Worm (Caenorhabditis elegans) whole organism, young adult: ENCODE measurements around the gene C53A3.4.

Experiments used
- C17E4.6 ChIP-seq: fragments of 200-800 bp; sonication (Bioruptor generic); IDR thresholded peaks from 2 replicates; pipeline ENCODE4 v1.3.6; 2022; ENCODE audit warnings: missing genetic modification reagents, missing genetic modification characterization, missing compliant biosample characterization
- F22D6.2 ChIP-seq: sonication (generic microtip); optimal IDR thresholded peaks from 2 replicates; lab custom pipeline; 2016; ENCODE audit warnings: mild to moderate bottlenecking, missing genetic modification characterization, missing compliant biosample characterization
- F33H1.4 ChIP-seq: fragments of 200-800 bp; sonication (Bioruptor generic); IDR thresholded peaks from 2 replicates; pipeline ENCODE4 v1.3.6; 2022; ENCODE audit warnings: missing genetic modification reagents, missing genetic modification characterization, missing compliant biosample characterization
- F37B4.10 ChIP-seq: fragments of 200-800 bp; sonication (Bioruptor generic); IDR thresholded peaks from 2 replicates; pipeline ENCODE4 v1.3.6; 2022; ENCODE audit warnings: missing genetic modification characterization, missing compliant biosample characterization
- F39B2.1 ChIP-seq: fragments of 200-800 bp; sonication (Bioruptor generic); IDR thresholded peaks from 2 replicates; pipeline ENCODE4 v1.3.6; 2022; ENCODE audit warnings: missing genetic modification reagents, missing genetic modification characterization, missing compliant biosample characterization
- F49E8.2 ChIP-seq: sonication (generic microtip); optimal IDR thresholded peaks from 3 replicates; lab custom pipeline; 2017; ENCODE audit warnings: missing genetic modification characterization, mild to moderate bottlenecking, missing compliant biosample characterization, antibody characterized with exemption, moderate library complexity; ENCODE audit not compliant: insufficient read depth
- F52B5.7 ChIP-seq: sonication (generic microtip); optimal IDR thresholded peaks from 2 replicates; lab custom pipeline; 2016; ENCODE audit warnings: mild to moderate bottlenecking, missing genetic modification characterization, missing compliant biosample characterization
- F55B11.4 ChIP-seq: sonication (generic microtip); optimal IDR thresholded peaks from 2 replicates; lab custom pipeline; 2016; ENCODE audit warnings: missing compliant biosample characterization, missing genetic modification characterization, borderline replicate concordance; ENCODE audit not compliant: insufficient read depth
- F57C9.4 ChIP-seq: sonication (generic microtip); optimal IDR thresholded peaks from 2 replicates; lab custom pipeline; 2017; ENCODE audit warnings: mild to moderate bottlenecking, missing genetic modification characterization, missing compliant biosample characterization
- Y53F4B.3 ChIP-seq: fragments of 200-800 bp; sonication (Bioruptor generic); IDR thresholded peaks from 2 replicates; pipeline ENCODE4 v1.3.6; 2022; ENCODE audit warnings: missing genetic modification reagents, missing genetic modification characterization, missing compliant biosample characterization
- Y53G8AR.9 ChIP-seq: fragments of 200-800 bp; sonication (Bioruptor generic); conservative IDR thresholded peaks from 2 replicates; pipeline ENCODE4 v1.3.6; 2022; ENCODE audit warnings: missing genetic modification reagents, missing genetic modification characterization, missing compliant biosample characterization
- Y56A3A.18 ChIP-seq: fragments of 200-800 bp; sonication (Bioruptor generic); IDR thresholded peaks from 2 replicates; pipeline ENCODE4 v1.3.6; 2022; ENCODE audit warnings: missing genetic modification reagents, missing genetic modification characterization, missing compliant biosample characterization
- Y95B8A.8 ChIP-seq: fragments of 200-800 bp; sonication (Bioruptor generic); IDR thresholded peaks from 2 replicates; pipeline ENCODE4 v1.3.6; 2022; ENCODE audit warnings: missing genetic modification reagents, missing genetic modification characterization, missing compliant biosample characterization
- akir-1 ChIP-seq: fragments of 200-800 bp; sonication (Bioruptor generic); optimal IDR thresholded peaks from 2 replicates; lab custom pipeline; 2018; ENCODE audit warnings: mild to moderate bottlenecking, missing genetic modification characterization, moderate library complexity, missing compliant biosample characterization
- attf-6 ChIP-seq: fragments of 200-800 bp; sonication (Bioruptor generic); IDR thresholded peaks from 2 replicates; pipeline ENCODE4 v1.3.6; 2022; ENCODE audit warnings: missing genetic modification reagents, missing genetic modification characterization, missing compliant biosample characterization
- bed-2 ChIP-seq: fragments of 200-800 bp; sonication (Bioruptor generic); IDR thresholded peaks from 2 replicates; pipeline ENCODE4 v1.3.6; 2022; ENCODE audit warnings: missing genetic modification reagents, missing genetic modification characterization, missing compliant biosample characterization
- ceh-100 ChIP-seq: fragments of 200-800 bp; sonication (Bioruptor generic); IDR thresholded peaks from 2 replicates; pipeline ENCODE4 v1.3.6; 2022; ENCODE audit warnings: missing genetic modification reagents, missing genetic modification characterization, missing compliant biosample characterization
- ceh-27 ChIP-seq: fragments of 200-800 bp; sonication (Bioruptor generic); optimal IDR thresholded peaks from 2 replicates; lab custom pipeline; 2018; ENCODE audit warnings: mild to moderate bottlenecking, missing genetic modification characterization, moderate library complexity, missing compliant biosample characterization
- ceh-40 ChIP-seq: fragments of 200-800 bp; sonication (Bioruptor generic); IDR thresholded peaks from 2 replicates; pipeline ENCODE4 v1.3.6; 2022; ENCODE audit warnings: missing genetic modification characterization, missing compliant biosample characterization
- ceh-79 ChIP-seq: sonication (generic microtip); optimal IDR thresholded peaks from 2 replicates; lab custom pipeline; 2017; ENCODE audit warnings: mild to moderate bottlenecking, missing genetic modification characterization, missing compliant biosample characterization
- chd-7 ChIP-seq: sonication (generic microtip); optimal IDR thresholded peaks from 2 replicates; lab custom pipeline; 2016; ENCODE audit warnings: mild to moderate bottlenecking, missing genetic modification characterization, moderate library complexity, missing compliant biosample characterization
- egl-18 ChIP-seq: fragments of 200-800 bp; sonication (Bioruptor generic); IDR thresholded peaks from 2 replicates; pipeline ENCODE4 v1.3.6; 2022; ENCODE audit warnings: missing genetic modification reagents, missing genetic modification characterization, missing compliant biosample characterization
- fkh-3 ChIP-seq: sonication (generic microtip); optimal IDR thresholded peaks from 2 replicates; lab custom pipeline; 2016; ENCODE audit warnings: mild to moderate bottlenecking, missing genetic modification characterization, missing compliant biosample characterization
- him-1 ChIP-seq: sonication (generic microtip); optimal IDR thresholded peaks from 2 replicates; lab custom pipeline; 2016; ENCODE audit warnings: missing genotype, missing genetic modification reagents, missing genetic modification characterization, missing compliant biosample characterization
- hlh-26 ChIP-seq: fragments of 200-800 bp; sonication (Bioruptor generic); conservative IDR thresholded peaks from 2 replicates; pipeline ENCODE4 v1.3.6; 2022; ENCODE audit warnings: missing genetic modification reagents, missing genetic modification characterization, missing compliant biosample characterization
- hmg-1.2 ChIP-seq: fragments of 200-800 bp; sonication (Bioruptor generic); IDR thresholded peaks from 2 replicates; pipeline ENCODE4 v1.3.6; 2022; ENCODE audit warnings: missing genetic modification reagents, missing genetic modification characterization, missing compliant biosample characterization
- hsf-1 ChIP-seq: fragments of 200-800 bp; sonication (Bioruptor generic); IDR thresholded peaks from 2 replicates; pipeline ENCODE4 v1.3.6; 2022; ENCODE audit warnings: missing genetic modification reagents, missing genetic modification characterization, missing compliant biosample characterization
- lag-1 ChIP-seq: fragments of 200-800 bp; sonication (Bioruptor generic); IDR thresholded peaks from 2 replicates; pipeline ENCODE4 v1.3.6; 2022; ENCODE audit warnings: missing genetic modification reagents, missing genetic modification characterization, missing compliant biosample characterization
- let-607 ChIP-seq, 2 experiments: fragments of 200-800 bp in 1 of 2; sonication (Bioruptor generic) in 1 of 2; sonication (generic microtip) in 1 of 2; optimal IDR thresholded peaks; 2 replicates each; lab custom pipeline; 2016 to 2018; ENCODE audit warnings: mild to moderate bottlenecking in 2 of 2, missing compliant biosample characterization in 2 of 2, missing genetic modification characterization in 2 of 2, moderate library complexity in 2 of 2, missing genotype in 1 of 2
- lin-35 ChIP-seq, 3 experiments: fragments of 150-350 bp in 2 of 3; sonication (generic microtip) in 1 of 3; optimal IDR thresholded peaks; 2 replicates each; lab custom pipeline; 2014 to 2018; ENCODE audit warnings: missing biosample characterization in 3 of 3, missing genetic modification characterization in 3 of 3, missing genetic modification reagents in 3 of 3
- lir-1 ChIP-seq: fragments of 200-800 bp; sonication (Bioruptor generic); conservative IDR thresholded peaks from 2 replicates; pipeline ENCODE4 v1.3.6; 2022; ENCODE audit warnings: missing genetic modification reagents, missing genetic modification characterization, missing compliant biosample characterization
- lsl-1 ChIP-seq: fragments of 200-800 bp; sonication (Bioruptor generic); optimal IDR thresholded peaks from 2 replicates; lab custom pipeline; 2018; ENCODE audit warnings: mild to moderate bottlenecking, missing genetic modification characterization, moderate library complexity, missing compliant biosample characterization
- madf-10 ChIP-seq: sonication (generic microtip); optimal IDR thresholded peaks from 2 replicates; lab custom pipeline; 2016; ENCODE audit warnings: mild to moderate bottlenecking, missing genetic modification characterization, missing compliant biosample characterization
- madf-6 ChIP-seq: fragments of 200-800 bp; sonication (Bioruptor generic); IDR thresholded peaks from 2 replicates; pipeline ENCODE4 v1.3.6; 2022; ENCODE audit warnings: missing genetic modification reagents, missing genetic modification characterization, missing compliant biosample characterization
- madf-8 ChIP-seq: fragments of 200-800 bp; sonication (Bioruptor generic); conservative IDR thresholded peaks from 2 replicates; pipeline ENCODE4 v1.3.6; 2022; ENCODE audit warnings: missing genetic modification reagents, missing genetic modification characterization, missing compliant biosample characterization
- mxl-1 ChIP-seq: sonication (generic microtip); optimal IDR thresholded peaks from 2 replicates; lab custom pipeline; 2016; ENCODE audit warnings: missing genetic modification characterization, missing compliant biosample characterization
- nfyb-1 ChIP-seq: fragments of 200-800 bp; sonication (Bioruptor generic); IDR thresholded peaks from 2 replicates; pipeline ENCODE4 v1.3.6; 2022; ENCODE audit warnings: missing genetic modification reagents, missing genetic modification characterization, missing compliant biosample characterization
- pbrm-1 ChIP-seq: fragments of 200-800 bp; sonication (Bioruptor generic); IDR thresholded peaks from 2 replicates; pipeline ENCODE4 v1.3.6; 2022; ENCODE audit warnings: missing genetic modification reagents, missing genetic modification characterization, missing compliant biosample characterization
- pha-4 ChIP-seq: fragments of 150-350 bp; sonication (generic microtip); optimal IDR thresholded peaks from 2 replicates; lab custom pipeline; 2014; ENCODE audit warnings: missing biosample characterization, missing genetic modification reagents, missing genetic modification characterization
- rcor-1 ChIP-seq: fragments of 200-800 bp; sonication (Bioruptor generic); IDR thresholded peaks from 2 replicates; pipeline ENCODE4 v1.3.6; 2022; ENCODE audit warnings: missing genetic modification reagents, missing genetic modification characterization, missing compliant biosample characterization
- snpc-1.3 ChIP-seq: sonication (generic microtip); optimal IDR thresholded peaks from 2 replicates; lab custom pipeline; 2017; ENCODE audit warnings: missing genetic modification characterization, mild to moderate bottlenecking, missing compliant biosample characterization, antibody characterized with exemption, moderate library complexity, missing genotype, missing genetic modification reagents; ENCODE audit not compliant: insufficient read depth
- snpc-3.4 ChIP-seq: sonication (generic microtip); optimal IDR thresholded peaks from 2 replicates; lab custom pipeline; 2017; ENCODE audit warnings: missing genetic modification characterization, mild to moderate bottlenecking, missing compliant biosample characterization, antibody characterized with exemption, moderate library complexity, missing genotype, missing genetic modification reagents
- somi-1 ChIP-seq: fragments of 200-800 bp; sonication (Bioruptor generic); optimal IDR thresholded peaks from 2 replicates; lab custom pipeline; 2018; ENCODE audit warnings: mild to moderate bottlenecking, missing genetic modification characterization, missing compliant biosample characterization
- unc-62 ChIP-seq: fragments of 150-350 bp; optimal IDR thresholded peaks from 2 replicates; lab custom pipeline; 2014; ENCODE audit warnings: missing biosample characterization, missing genetic modification reagents, missing genetic modification characterization
- ztf-22 ChIP-seq: fragments of 200-800 bp; sonication (Bioruptor generic); optimal IDR thresholded peaks from 2 replicates; lab custom pipeline; 2018; ENCODE audit warnings: mild to moderate bottlenecking, missing genetic modification characterization, moderate library complexity, missing compliant biosample characterization
- ztf-25 ChIP-seq: fragments of 200-800 bp; sonication (Bioruptor generic); IDR thresholded peaks from 2 replicates; pipeline ENCODE4 v1.3.6; 2022; ENCODE audit warnings: missing genetic modification reagents, missing genetic modification characterization, missing compliant biosample characterization
- ztf-26 ChIP-seq: sonication (generic microtip); optimal IDR thresholded peaks from 2 replicates; lab custom pipeline; 2017; ENCODE audit warnings: missing genetic modification characterization, missing compliant biosample characterization

The C53A3.4 gene

ce11 chrV:5717237-5717935 is 41.3 kb downstream of the C53A3.4 start, which contains the start of gene rga-3 (continued):
- TF ChIP-seq hsf-1 (GFP tag; lab: Robert Waterston, UW) (peak; percentile 82), lir-1 (no peak; the same call in 1 of the 2 replicates), pha-4 (tag; lab: Kevin White, UChicago) (no peak), F22D6.2 (tag; lab: Kevin White, UChicago) (no peak), nfyb-1 (GFP tag; lab: Robert Waterston, UW) (no peak), egl-18 (GFP tag; lab: Robert Waterston, UW) (no peak), ztf-25 (GFP tag; lab: Robert Waterston, UW) (0 out of 2 replicates have a peak, but pooled peaks have one; percentile 34), Y95B8A.8 (GFP tag; lab: Robert Waterston, UW) (peak; percentile 86), F55B11.4 (no peak), F33H1.4 (GFP tag; lab: Robert Waterston, UW) (peak; percentile 97), akir-1 (GFP tag; lab: Kevin White, UChicago) (no peak), madf-10 (tag; lab: Kevin White, UChicago) (no peak), chd-7 (tag; lab: Kevin White, UChicago) (no peak), hmg-1.2 (GFP tag; lab: Robert Waterston, UW) (peak; percentile 60), snpc-3.4 (tag; lab: Kevin White, UChicago) (peak; percentile 95), madf-8 (GFP tag; lab: Robert Waterston, UW) (peak; percentile 97), lin-35 (GFP tag; optimal IDR thresholded peaks at IDR 0.05; lab: Kevin White, UChicago) (peak in 2 of 3 experiments; percentile 41 to 78), lag-1 (GFP tag; lab: Robert Waterston, UW) (no peak), ceh-27 (GFP tag; lab: Kevin White, UChicago) (no peak), ceh-40 (GFP tag; lab: Robert Waterston, UW) (no peak), mxl-1 (no peak), pbrm-1 (GFP tag; lab: Robert Waterston, UW) (peak; percentile 78), F57C9.4 (no peak), rcor-1 (GFP tag; lab: Robert Waterston, UW) (peak; percentile 93), F39B2.1 (GFP tag; lab: Robert Waterston, UW) (no peak), Y53F4B.3 (GFP tag; lab: Robert Waterston, UW) (peak; percentile 58; the same call in 1 of the 2 replicates), snpc-1.3 (tag; lab: Kevin White, UChicago) (peak; percentile 93), ztf-26 (tag; lab: Kevin White, UChicago) (no peak), somi-1 (GFP tag; lab: Kevin White, UChicago) (no peak), Y53G8AR.9 (peak; percentile 66; the same call in 1 of the 2 replicates), Y56A3A.18 (GFP tag; lab: Robert Waterston, UW) (no peak), attf-6 (GFP tag; lab: Robert Waterston, UW) (peak; percentile 74; the same call in 1 of the 2 replicates), madf-6 (GFP tag; lab: Robert Waterston, UW) (peak; percentile 99), hlh-26 (no peak), lsl-1 (GFP tag; lab: Kevin White, UChicago) (peak; percentile 100), F52B5.7 (tag; lab: Kevin White, UChicago) (no peak), him-1 (tag; lab: Kevin White, UChicago) (peak; percentile 91), ceh-79 (tag; lab: Kevin White, UChicago) (no peak), let-607 (tag; optimal IDR thresholded peaks at IDR 0.05; lab: Kevin White, UChicago) (no peak), bed-2 (GFP tag; lab: Robert Waterston, UW) (no peak), F37B4.10 (GFP tag; lab: Robert Waterston, UW) (no peak), ztf-22 (GFP tag; lab: Kevin White, UChicago) (no peak), C17E4.6 (GFP tag; lab: Robert Waterston, UW) (peak; percentile 79), ceh-100 (GFP tag; lab: Robert Waterston, UW) (peak; percentile 55; the same call in 1 of the 2 replicates), unc-62 (GFP tag; lab: Kevin White, UChicago) (no peak), fkh-3 (tag; lab: Kevin White, UChicago) (no peak), F49E8.2 (tag; lab: Kevin White, UChicago) (peak; percentile 96)
